Worm (Caenorhabditis elegans) whole organism, mixed stage, embryonic: ENCODE measurements around the gene srz-102.

Experiments used
- blmp-1 ChIP-seq: fragments of 150-350 bp; optimal IDR thresholded peaks from 2 replicates; lab custom pipeline; 2014; ENCODE audit warnings: missing biosample characterization, missing genetic modification characterization
- elt-1 ChIP-seq: sonication (generic microtip); optimal IDR thresholded peaks from 2 replicates; lab custom pipeline; 2017; ENCODE audit warnings: missing genetic modification characterization, mild to moderate bottlenecking, missing compliant biosample characterization, antibody characterized with exemption, moderate library complexity, borderline replicate concordance; ENCODE audit not compliant: insufficient read depth
- elt-3 ChIP-seq: fragments of 150-350 bp; optimal IDR thresholded peaks from 2 replicates; lab custom pipeline; 2014; ENCODE audit warnings: missing biosample characterization, missing genetic modification characterization
- lin-32 ChIP-seq: fragments of 200-800 bp; sonication (Bioruptor generic); optimal IDR thresholded peaks from 2 replicates; lab custom pipeline; 2018; ENCODE audit warnings: mild to moderate bottlenecking, missing genetic modification characterization, missing compliant biosample characterization
- mep-1 ChIP-seq: fragments of 150-350 bp; optimal IDR thresholded peaks from 2 replicates; lab custom pipeline; 2017; ENCODE audit warnings: missing biosample characterization, missing genetic modification reagents, missing genetic modification characterization, inconsistent platforms
- nhr-237 ChIP-seq: fragments of 150-350 bp; optimal IDR thresholded peaks from 2 replicates; lab custom pipeline; 2014; ENCODE audit warnings: missing biosample characterization, missing genetic modification characterization
- nhr-28 ChIP-seq: fragments of 150-350 bp; optimal IDR thresholded peaks from 2 replicates; lab custom pipeline; 2014; ENCODE audit warnings: missing biosample characterization, missing genetic modification characterization
- snpc-4 ChIP-seq: fragments of 150-350 bp; optimal IDR thresholded peaks from 2 replicates; lab custom pipeline; 2014; ENCODE audit warnings: missing biosample characterization, missing genetic modification characterization
- unc-39 ChIP-seq: fragments of 150-350 bp; optimal IDR thresholded peaks from 2 replicates; lab custom pipeline; 2014; ENCODE audit warnings: missing biosample characterization, missing genetic modification characterization
- unc-62 ChIP-seq: fragments of 150-350 bp; optimal IDR thresholded peaks from 2 replicates; lab custom pipeline; 2014; ENCODE audit warnings: missing biosample characterization, missing genetic modification reagents, missing genetic modification characterization
- zip-8 ChIP-seq: fragments of 150-350 bp; optimal IDR thresholded peaks from 2 replicates; lab custom pipeline; 2014; ENCODE audit warnings: missing biosample characterization, missing genetic modification characterization
- ztf-11 ChIP-seq: fragments of 150-350 bp; optimal IDR thresholded peaks from 2 replicates; lab custom pipeline; 2014; ENCODE audit warnings: missing biosample characterization, missing genetic modification characterization

ce11 chrV:16683359-16683758 is 4.0 kb upstream of the srz-102 start:
- no peak for TF ChIP-seq nhr-237
- TF ChIP-seq ztf-11 (tag; lab: Kevin White, UChicago): no peak
- TF ChIP-seq nhr-28 (tag; lab: Kevin White, UChicago): no peak
- no peak for TF ChIP-seq mep-1 (tag; lab: Kevin White, UChicago)
- TF ChIP-seq snpc-4 (tag; lab: Kevin White, UChicago): no peak
- no peak for TF ChIP-seq unc-62 (GFP tag; lab: Kevin White, UChicago)
- no peak for TF ChIP-seq elt-1 (tag; lab: Kevin White, UChicago)
- no peak for TF ChIP-seq unc-39 (tag; lab: Kevin White, UChicago)
- no peak for TF ChIP-seq lin-32 (GFP tag; lab: Kevin White, UChicago)
- TF ChIP-seq blmp-1 (tag; lab: Kevin White, UChicago): no peak
- TF ChIP-seq zip-8 (tag; lab: Kevin White, UChicago): no peak
- TF ChIP-seq elt-3: no peak
